Fruit fly (Drosophila melanogaster) whole organism, embryonic: ENCODE data around the gene CG8677.

Source experiments
- Atf3 ChIP-seq: fragments of 200-800 bp; sonication (Bioruptor generic); optimal IDR thresholded peaks from 3 replicates; lab custom pipeline; 2016; ENCODE audit warnings: missing biosample characterization, missing genetic modification characterization
- CG10274 ChIP-seq: fragments of 200-800 bp; sonication (Bioruptor generic); optimal IDR thresholded peaks from 3 replicates; lab custom pipeline; 2017; ENCODE audit warnings: missing biosample characterization, mild to moderate bottlenecking, missing genetic modification characterization
- CG10431 ChIP-seq: fragments of 200-800 bp; sonication (Bioruptor generic); optimal IDR thresholded peaks from 3 replicates; lab custom pipeline; 2018; ENCODE audit warnings: missing biosample characterization, mild to moderate bottlenecking, missing genetic modification characterization
- CG12659 ChIP-seq: fragments of 200-800 bp; sonication (Bioruptor generic); optimal IDR thresholded peaks from 3 replicates; lab custom pipeline; 2017; ENCODE audit warnings: mild to moderate bottlenecking, missing biosample characterization, missing genetic modification reagents, missing genetic modification characterization
- CG16813 ChIP-seq: fragments of 200-800 bp; sonication (Bioruptor generic); IDR thresholded peaks from 3 replicates; pipeline ENCODE4 v1.3.6; 2022; ENCODE audit warnings: missing biosample characterization, missing genetic modification characterization; ENCODE audit not compliant: partially characterized antibody
- CG1792 ChIP-seq: fragments of 200-800 bp; sonication (Bioruptor generic); optimal IDR thresholded peaks from 2 replicates; lab custom pipeline; 2016; ENCODE audit warnings: missing biosample characterization, missing genetic modification characterization
- CG32532 ChIP-seq: fragments of 200-800 bp; sonication (Bioruptor generic); IDR thresholded peaks from 2 replicates; pipeline ENCODE4 v1.3.6; 2022; ENCODE audit warnings: missing biosample characterization, missing genetic modification characterization
- CG32772 ChIP-seq: fragments of 200-800 bp; sonication (Bioruptor generic); IDR thresholded peaks from 2 replicates; pipeline ENCODE4 v1.3.6; 2022; ENCODE audit warnings: missing biosample characterization, missing genetic modification characterization
- CG3847 ChIP-seq: fragments of 200-800 bp; sonication (Bioruptor generic); IDR thresholded peaks from 2 replicates; pipeline ENCODE4 v1.3.6; 2022; ENCODE audit warnings: missing biosample characterization, missing genetic modification characterization
- CG6791 ChIP-seq: fragments of 200-800 bp; sonication (Bioruptor generic); IDR thresholded peaks from 3 replicates; pipeline ENCODE4 v1.3.6; 2022; ENCODE audit warnings: missing biosample characterization, missing genetic modification characterization; ENCODE audit not compliant: partially characterized antibody
- CG6854 ChIP-seq: fragments of 200-800 bp; sonication (Bioruptor generic); optimal IDR thresholded peaks from 3 replicates; lab custom pipeline; 2017; ENCODE audit warnings: missing biosample characterization, mild to moderate bottlenecking, missing genetic modification characterization
- CG7839 ChIP-seq: fragments of 200-800 bp; sonication (Bioruptor generic); optimal IDR thresholded peaks from 3 replicates; lab custom pipeline; 2018; ENCODE audit warnings: missing biosample characterization, mild to moderate bottlenecking, missing genetic modification characterization, moderate library complexity
- CG8281 ChIP-seq: fragments of 200-800 bp; sonication (Bioruptor generic); optimal IDR thresholded peaks from 2 replicates; lab custom pipeline; 2018; ENCODE audit warnings: missing biosample characterization, mild to moderate bottlenecking, missing genetic modification characterization, moderate library complexity
- CG8359 ChIP-seq: fragments of 200-800 bp; sonication (Bioruptor generic); optimal IDR thresholded peaks from 2 replicates; lab custom pipeline; 2017; ENCODE audit warnings: missing biosample characterization, mild to moderate bottlenecking, missing genetic modification characterization, borderline replicate concordance
- CG8765 ChIP-seq: fragments of 200-800 bp; sonication (Bioruptor generic); IDR thresholded peaks from 2 replicates; pipeline ENCODE4 v1.3.6; 2022; ENCODE audit warnings: missing biosample characterization, missing genetic modification characterization
- CTCF ChIP-seq: fragments of 200-800 bp; sonication (Bioruptor generic); optimal IDR thresholded peaks from 2 replicates; lab custom pipeline; 2017; ENCODE audit warnings: missing biosample characterization, mild to moderate bottlenecking, missing genetic modification characterization, moderate library complexity
- Eip74EF ChIP-seq, 2 experiments: fragments of 200-800 bp in 1 of 2; fragments of >200 bp in 1 of 2; sonication (Bioruptor generic) in 1 of 2; optimal IDR thresholded peaks; 2 replicates each; lab custom pipeline; 2017 to 2019; ENCODE audit warnings: missing biosample characterization in 2 of 2, missing genetic modification characterization in 2 of 2, mild to moderate bottlenecking in 1 of 2, moderate library complexity in 1 of 2
- Elba2 ChIP-seq: fragments of 200-800 bp; sonication (Bioruptor generic); optimal IDR thresholded peaks from 3 replicates; lab custom pipeline; 2016; ENCODE audit warnings: missing biosample characterization, missing genetic modification characterization
- Fer3 ChIP-seq: fragments of 200-800 bp; sonication (Bioruptor generic); optimal IDR thresholded peaks from 2 replicates; lab custom pipeline; 2018; ENCODE audit warnings: missing biosample characterization, mild to moderate bottlenecking, missing genetic modification characterization, moderate library complexity
- HLHmδ ChIP-seq: fragments of 200-800 bp; sonication (Bioruptor generic); optimal IDR thresholded peaks from 2 replicates; lab custom pipeline; 2018; ENCODE audit warnings: missing biosample characterization, mild to moderate bottlenecking, missing genetic modification characterization, moderate library complexity
- HmgD ChIP-seq: fragments of 200-800 bp; sonication (Bioruptor generic); optimal IDR thresholded peaks from 3 replicates; lab custom pipeline; 2016; ENCODE audit warnings: missing biosample characterization, missing genetic modification characterization
- Hmr ChIP-seq: fragments of 200-800 bp; sonication (Bioruptor generic); optimal IDR thresholded peaks from 3 replicates; lab custom pipeline; 2017; ENCODE audit warnings: mild to moderate bottlenecking, missing biosample characterization, missing genetic modification reagents, missing genetic modification characterization
- Kr ChIP-seq: fragments of 200-800 bp; sonication (Bioruptor generic); optimal IDR thresholded peaks from 2 replicates; lab custom pipeline; 2017; ENCODE audit warnings: missing biosample characterization, mild to moderate bottlenecking, missing genetic modification characterization
- Nf-YC ChIP-seq: fragments of 200-800 bp; optimal IDR thresholded peaks from 3 replicates; lab custom pipeline; 2019; ENCODE audit warnings: missing biosample characterization, mild to moderate bottlenecking, missing genetic modification characterization, moderate library complexity
- Rx ChIP-seq: fragments of 200-800 bp; sonication (Bioruptor generic); IDR thresholded peaks from 2 replicates; pipeline ENCODE4 v1.3.6; 2022; ENCODE audit warnings: missing biosample characterization, missing genetic modification characterization
- Sry-δ ChIP-seq: fragments of 200-800 bp; sonication (Bioruptor generic); optimal IDR thresholded peaks from 2 replicates; lab custom pipeline; 2016; ENCODE audit warnings: missing biosample characterization, missing genetic modification characterization
- Stat92E ChIP-seq, 3 experiments: fragments of >200 bp in 2 of 3; fragments of 200-800 bp in 1 of 3; sonication (Bioruptor generic) in 1 of 3; optimal IDR thresholded peaks; 2 replicates each; lab custom pipeline; 2017 to 2019; ENCODE audit warnings: missing biosample characterization in 3 of 3, missing genetic modification characterization in 3 of 3, mild to moderate bottlenecking in 1 of 3, moderate library complexity in 1 of 3
- Tbp ChIP-seq: fragments of >200 bp; optimal IDR thresholded peaks from 2 replicates; lab custom pipeline; 2018; ENCODE audit warnings: missing biosample characterization, missing genetic modification characterization
- Xbp1 ChIP-seq: fragments of 200-800 bp; sonication (Bioruptor generic); optimal IDR thresholded peaks from 3 replicates; lab custom pipeline; 2016; ENCODE audit warnings: missing biosample characterization, mild to moderate bottlenecking, missing genetic modification characterization
- aop ChIP-seq: fragments of 200-800 bp; sonication (Bioruptor generic); IDR thresholded peaks from 2 replicates; pipeline ENCODE4 v1.3.6; 2022; ENCODE audit warnings: missing biosample characterization, missing genetic modification characterization
- chm ChIP-seq: fragments of 200-800 bp; sonication (Bioruptor generic); IDR thresholded peaks from 2 replicates; pipeline ENCODE4 v1.3.6; 2022; ENCODE audit warnings: missing biosample characterization, missing genetic modification characterization
- da ChIP-seq: fragments of 200-800 bp; sonication (Bioruptor generic); optimal IDR thresholded peaks from 2 replicates; lab custom pipeline; 2016; ENCODE audit warnings: missing biosample characterization, missing genetic modification characterization
- eyg ChIP-seq: fragments of 200-800 bp; sonication (Bioruptor generic); optimal IDR thresholded peaks from 3 replicates; lab custom pipeline; 2016; ENCODE audit warnings: missing biosample characterization, missing genetic modification characterization
- fu2 ChIP-seq: fragments of 200-800 bp; sonication (Bioruptor generic); optimal IDR thresholded peaks from 2 replicates; lab custom pipeline; 2016; ENCODE audit warnings: missing biosample characterization, missing genetic modification characterization
- grau ChIP-seq: fragments of 200-800 bp; optimal IDR thresholded peaks from 3 replicates; lab custom pipeline; 2019; ENCODE audit warnings: missing biosample characterization, mild to moderate bottlenecking, missing genetic modification characterization, moderate library complexity
- insv ChIP-seq, 2 experiments: fragments of 200-800 bp; sonication (Bioruptor generic); optimal IDR thresholded peaks; 3 replicates each; lab custom pipeline; 2016 to 2018; ENCODE audit warnings: missing biosample characterization in 2 of 2, missing genetic modification characterization in 2 of 2
- klu ChIP-seq: fragments of 200-800 bp; sonication (Bioruptor generic); IDR thresholded peaks from 2 replicates; pipeline ENCODE4 v1.3.6; 2022; ENCODE audit warnings: missing biosample characterization, missing genetic modification characterization
- nerfin-1 ChIP-seq: fragments of 200-800 bp; sonication (Bioruptor generic); optimal IDR thresholded peaks from 3 replicates; lab custom pipeline; 2019; ENCODE audit warnings: missing biosample characterization, mild to moderate bottlenecking, missing genetic modification characterization, moderate library complexity
- nerfin-2 ChIP-seq: fragments of 200-800 bp; sonication (Bioruptor generic); IDR thresholded peaks from 2 replicates; pipeline ENCODE4 v1.3.6; 2022; ENCODE audit warnings: missing biosample characterization, missing genetic modification characterization; ENCODE audit not compliant: partially characterized antibody
- prd ChIP-seq, 3 experiments: fragments of >200 bp in 2 of 3; fragments of 200-800 bp in 1 of 3; sonication (Bioruptor generic) in 1 of 3; optimal IDR thresholded peaks in 2 of 3; IDR thresholded peaks in 1 of 3; 2 replicates in 2 of 3; 3 replicates in 1 of 3; pipeline versions ENCODE4 v1.3.6 to Lab custom; 2017 to 2022; ENCODE audit warnings: missing biosample characterization in 1 of 3, missing genetic modification characterization in 1 of 3
- pzg ChIP-seq: fragments of 200-800 bp; sonication (Bioruptor generic); optimal IDR thresholded peaks from 3 replicates; lab custom pipeline; 2018; ENCODE audit warnings: missing biosample characterization, mild to moderate bottlenecking, missing genetic modification characterization, moderate library complexity
- repo ChIP-seq: fragments of 200-800 bp; sonication (Bioruptor generic); optimal IDR thresholded peaks from 2 replicates; lab custom pipeline; 2016; ENCODE audit warnings: missing biosample characterization, missing genetic modification characterization
- ro ChIP-seq: fragments of 200-800 bp; sonication (Bioruptor generic); IDR thresholded peaks from 2 replicates; pipeline ENCODE4 v1.3.6; 2022; ENCODE audit warnings: missing biosample characterization, missing genetic modification characterization
- row ChIP-seq: fragments of 200-800 bp; sonication (Bioruptor generic); IDR thresholded peaks from 3 replicates; pipeline ENCODE4 v1.3.6; 2022; ENCODE audit warnings: missing biosample characterization, missing genetic modification characterization
- schlank ChIP-seq: fragments of 200-800 bp; sonication (Bioruptor generic); optimal IDR thresholded peaks from 2 replicates; lab custom pipeline; 2018; ENCODE audit warnings: missing biosample characterization, mild to moderate bottlenecking, missing genetic modification characterization
- seq ChIP-seq: fragments of 200-800 bp; sonication (Bioruptor generic); IDR thresholded peaks from 2 replicates; pipeline ENCODE4 v1.3.6; 2022; ENCODE audit warnings: missing biosample characterization, missing genetic modification characterization
- slou ChIP-seq: fragments of 200-800 bp; sonication (Bioruptor generic); optimal IDR thresholded peaks from 3 replicates; lab custom pipeline; 2016; ENCODE audit warnings: missing biosample characterization, missing genetic modification characterization
- sqz ChIP-seq: fragments of 200-800 bp; sonication (Bioruptor generic); optimal IDR thresholded peaks from 3 replicates; lab custom pipeline; 2018; ENCODE audit warnings: missing biosample characterization, mild to moderate bottlenecking, missing genetic modification characterization
- vfl ChIP-seq: fragments of 200-800 bp; sonication (Bioruptor generic); optimal IDR thresholded peaks from 2 replicates; lab custom pipeline; 2016; ENCODE audit warnings: missing biosample characterization, missing genetic modification characterization
- wdn ChIP-seq: fragments of 200-800 bp; sonication (Bioruptor generic); IDR thresholded peaks from 2 replicates; pipeline ENCODE4 v1.3.6; 2022; ENCODE audit warnings: missing biosample characterization, missing genetic modification characterization

CG8677 gene

DNA sequence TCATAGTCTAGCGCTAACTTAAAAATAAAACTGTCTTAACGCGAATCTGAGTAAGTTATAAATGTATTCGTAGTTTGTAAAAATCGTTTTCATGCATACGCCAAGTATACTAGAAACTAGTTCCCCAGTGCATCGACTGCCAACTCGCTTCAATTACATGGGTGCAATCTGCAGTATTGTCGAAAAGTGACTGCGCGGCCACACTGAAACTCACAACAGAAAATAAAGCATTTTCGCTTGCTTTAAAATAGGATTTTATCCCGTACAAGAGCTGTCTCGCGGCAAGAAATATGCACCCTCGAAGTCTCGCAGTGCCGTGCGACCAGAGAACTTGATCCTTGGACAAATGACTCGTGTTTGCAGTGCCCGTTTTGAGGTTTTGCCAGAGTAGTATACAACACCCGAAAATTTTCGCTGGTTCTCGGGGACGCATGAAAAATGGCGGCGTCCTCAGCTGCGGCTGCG is at the start of gene CG8677 (continued):
- TF ChIP-seq Sry-δ (GFP tag; lab: Kevin White, UChicago) (peak; percentile 14), insv (GFP tag; optimal IDR thresholded peaks at IDR 0.05; lab: Kevin White, UChicago) (no peak), CG32772 (GFP tag; lab: Robert Waterston, UW) (no peak), grau (tag; lab: Kevin White, UChicago) (no peak), CG8281 (no peak), HmgD (peak; percentile 22), Atf3 (GFP tag; lab: Kevin White, UChicago) (no peak), CG3847 (GFP tag; lab: Robert Waterston, UW) (peak; percentile 56; the same call in 1 of the 2 replicates), CG16813 (0 out of 3 replicates have a peak, but pooled peaks have one; percentile 36), schlank (tag; lab: Kevin White, UChicago) (no peak), repo (GFP tag; lab: Kevin White, UChicago) (no peak), eyg (GFP tag; lab: Kevin White, UChicago) (no peak), CG6791 (peak; percentile 51; the same call in 2 of the 3 replicates), prd (optimal IDR thresholded peaks at IDR 0.05; lab: Kevin White, UChicago) (no peak), prd (GFP tag; IDR thresholded peaks at IDR 0.05; lab: Robert Waterston, UW) (no peak), HLHmδ (GFP tag; lab: Kevin White, UChicago) (no peak), CG8765 (GFP tag; lab: Robert Waterston, UW) (no peak), Rx (GFP tag; lab: Robert Waterston, UW) (no peak), sqz (GFP tag; lab: Kevin White, UChicago) (no peak), CG7839 (tag; lab: Kevin White, UChicago) (no peak), chm (GFP tag; lab: Robert Waterston, UW) (0 out of 2 replicates have a peak, but pooled peaks have one; percentile 39), Tbp (no peak), Eip74EF (GFP tag; optimal IDR thresholded peaks at IDR 0.05; lab: Kevin White, UChicago) (no peak), CTCF (GFP tag; lab: Kevin White, UChicago) (peak; percentile 2), Fer3 (no peak), wdn (GFP tag; lab: Robert Waterston, UW) (no peak), nerfin-2 (GFP tag; lab: Robert Waterston, UW) (no peak), Hmr (GFP tag; lab: Kevin White, UChicago) (no peak), aop (no peak), seq (no peak), row (GFP tag; lab: Robert Waterston, UW) (peak; percentile 75), Xbp1 (GFP tag; lab: Kevin White, UChicago) (no peak), CG6854 (no peak), da (GFP tag; lab: Kevin White, UChicago) (no peak), nerfin-1 (tag; lab: Kevin White, UChicago) (no peak), vfl (GFP tag; lab: Kevin White, UChicago) (no peak), CG8359 (GFP tag; lab: Kevin White, UChicago) (no peak), klu (GFP tag; lab: Robert Waterston, UW) (no peak), CG10274 (GFP tag; lab: Kevin White, UChicago) (no peak), pzg (GFP tag; lab: Kevin White, UChicago) (peak; percentile 85), ro (GFP tag; lab: Robert Waterston, UW) (no peak), CG1792 (GFP tag; lab: Kevin White, UChicago) (no peak), Stat92E (GFP tag; optimal IDR thresholded peaks at IDR 0.05; lab: Kevin White, UChicago) (peak in 1 of 3 experiments; percentile 34), CG12659 (peak; percentile 71), CG32532 (GFP tag; lab: Robert Waterston, UW) (peak; percentile 44; the same call in 1 of the 2 replicates), slou (no peak), CG10431 (GFP tag; lab: Kevin White, UChicago) (no peak), Kr (GFP tag; lab: Kevin White, UChicago) (no peak), Elba2 (GFP tag; lab: Kevin White, UChicago) (peak; percentile 29), fu2 (GFP tag; lab: Kevin White, UChicago) (no peak), Nf-YC (tag; lab: Kevin White, UChicago) (no peak)
